Worm (Caenorhabditis elegans): ENCODE results near the gene srd-29.

ce11 chrV:7641718-7642117 lies 6.1 kb downstream of the srd-29 start:
- TF ChIP-seq lin-13 (GFP tag; optimal IDR thresholded peaks at IDR 0.05) (no peak), tbx-2 (tag; optimal IDR thresholded peaks at IDR 0.05) (no peak), nhr-76 (tag; optimal IDR thresholded peaks at IDR 0.05) (no peak), elt-3 (tag; optimal IDR thresholded peaks at IDR 0.05) (no peak), unc-62 (GFP tag; optimal IDR thresholded peaks at IDR 0.05) (no peak), snpc-4 (tag; optimal IDR thresholded peaks at IDR 0.05) (no peak), C34B4.2 (tag; optimal IDR thresholded peaks at IDR 0.05) (no peak), hlh-4 (tag; optimal IDR thresholded peaks at IDR 0.05) (no peak)

All from whole organism, L1 larva.